Worm (Caenorhabditis elegans): ENCODE measurements around the gene fbxa-157.

ce11 chrV:17945460-17945859 is 45.9 kb downstream of the fbxa-157 start:
- TF ChIP-seq nhr-11 (tag; optimal IDR thresholded peaks at IDR 0.05) (no peak), hmg-11 (tag; optimal IDR thresholded peaks at IDR 0.05) (no peak), sea-2 (GFP tag; optimal IDR thresholded peaks at IDR 0.05) (no peak), pha-4 (tag; optimal IDR thresholded peaks at IDR 0.05) (no peak), elt-3 (tag; optimal IDR thresholded peaks at IDR 0.05) (no peak), ama-1 (optimal IDR thresholded peaks at IDR 0.05) (no peak), zag-1 (tag; optimal IDR thresholded peaks at IDR 0.05) (no peak), nhr-237 (tag; optimal IDR thresholded peaks at IDR 0.05) (no peak), nhr-12 (tag; optimal IDR thresholded peaks at IDR 0.05) (no peak), lin-39 (tag; optimal IDR thresholded peaks at IDR 0.05) (no peak), elt-1 (tag; optimal IDR thresholded peaks at IDR 0.05) (no peak), pqm-1 (tag; optimal IDR thresholded peaks at IDR 0.05) (no peak)

Measured in whole organism, L3 larva.